Fruit fly (Drosophila melanogaster): Measurements from ENCODE around the gene Mcm10.

The Mcm10 gene

DNA sequence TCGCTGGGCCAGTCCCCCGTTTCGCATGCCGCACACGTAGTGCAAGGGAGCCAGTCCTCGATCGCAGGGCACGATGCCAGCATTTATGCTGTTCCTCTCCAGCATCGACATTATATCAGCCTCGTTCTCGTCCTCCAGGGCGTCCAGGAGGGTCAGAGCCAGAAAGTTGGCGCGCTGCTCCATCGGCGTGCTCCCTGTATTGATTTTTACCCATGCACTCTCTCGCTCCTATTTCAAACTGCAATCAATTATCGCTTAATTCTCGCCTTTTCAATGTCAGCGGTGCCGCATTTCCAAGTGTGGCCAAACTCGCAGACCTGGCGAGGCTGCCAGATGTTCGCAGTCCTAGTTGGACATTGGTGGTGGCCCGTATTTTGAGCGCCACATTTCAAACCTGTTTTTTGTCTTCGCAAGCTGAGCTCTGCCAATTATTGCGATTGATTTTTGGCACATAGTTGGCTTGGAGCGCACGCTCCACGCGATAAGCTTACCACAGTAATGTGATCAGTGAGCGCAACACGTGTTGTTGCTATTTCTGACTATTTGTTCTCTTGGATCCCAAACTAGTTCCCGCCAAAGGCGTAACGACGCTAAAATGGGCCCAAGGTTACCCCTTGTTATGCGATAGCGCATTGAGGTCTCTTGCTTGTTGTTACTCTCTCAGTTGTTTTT, 38.6 kb downstream of the Mcm10 start, which contains the start of gene CG8679 (continued):
- TF ChIP-seq unc-4 (GFP tag; IDR thresholded peaks at IDR 0.05; ENCODE audit: partially characterized antibody) (peak; percentile 49), tup (GFP tag; optimal IDR thresholded peaks at IDR 0.05) (no peak), CG16779 (GFP tag; IDR thresholded peaks at IDR 0.05) (no peak), Poxn (GFP tag; IDR thresholded peaks at IDR 0.05) (no peak), CG17186 (GFP tag; optimal IDR thresholded peaks at IDR 0.05) (peak; percentile 67), sqz (GFP tag; optimal IDR thresholded peaks at IDR 0.05) (no peak), sna (GFP tag; IDR thresholded peaks at IDR 0.05; ENCODE audit: partially characterized antibody) (no peak), CkIIα-i1 (GFP tag; IDR thresholded peaks at IDR 0.05) (no peak), tio (GFP tag; optimal IDR thresholded peaks at IDR 0.05) (no peak), hbn (GFP tag; IDR thresholded peaks at IDR 0.05; ENCODE audit: partially characterized antibody) (no peak), Chrac-16 (GFP tag; optimal IDR thresholded peaks at IDR 0.05) (no peak), Dip2 (GFP tag; IDR thresholded peaks at IDR 0.05) (no peak), CG8290 (GFP tag; optimal IDR thresholded peaks at IDR 0.05) (peak; percentile 28), CG8290 (tag; optimal IDR thresholded peaks at IDR 0.05) (peak in 1 of 2 experiments; percentile 55), scrt (GFP tag; optimal IDR thresholded peaks at IDR 0.05) (no peak), sim (GFP tag; IDR thresholded peaks at IDR 0.05) (no peak), Rx (GFP tag; IDR thresholded peaks at IDR 0.05) (no peak), slbo (GFP tag; IDR thresholded peaks at IDR 0.05) (no peak), lmd (GFP tag; IDR thresholded peaks at IDR 0.05) (no peak), kah (GFP tag; optimal IDR thresholded peaks at IDR 0.05) (no peak), CG11093 (GFP tag; IDR thresholded peaks at IDR 0.05) (no peak), schlank (tag; optimal IDR thresholded peaks at IDR 0.05) (peak; percentile 35), Atf6 (GFP tag; IDR thresholded peaks at IDR 0.05) (peak; percentile 10; the same call in 1 of the 2 replicates), ttk (GFP tag; IDR thresholded peaks at IDR 0.05) (no peak), da (GFP tag; optimal IDR thresholded peaks at IDR 0.05) (no peak), CG9797 (GFP tag; optimal IDR thresholded peaks at IDR 0.05) (peak; percentile 96), HLH4C (GFP tag; IDR thresholded peaks at IDR 0.05; ENCODE audit: partially characterized antibody) (peak; percentile 35; the same call in 1 of the 3 replicates), NC2β (GFP tag; optimal IDR thresholded peaks at IDR 0.05) (no peak), p53 (GFP tag; optimal IDR thresholded peaks at IDR 0.05) (no peak), CG9932 (GFP tag; IDR thresholded peaks at IDR 0.05) (0 out of 2 replicates have a peak, but pooled peaks have one; percentile 25), cad (GFP tag; optimal IDR thresholded peaks at IDR 0.05) (no peak), CG5245 (GFP tag; optimal IDR thresholded peaks at IDR 0.05) (no peak), CG2202 (tag; optimal IDR thresholded peaks at IDR 0.05) (no peak), al (GFP tag; IDR thresholded peaks at IDR 0.05) (no peak), grau (tag; optimal IDR thresholded peaks at IDR 0.05) (no peak), B-H2 (GFP tag; optimal IDR thresholded peaks at IDR 0.05) (peak; percentile 31), CG10462 (GFP tag; optimal IDR thresholded peaks at IDR 0.05) (no peak), dpn (GFP tag; optimal IDR thresholded peaks at IDR 0.05) (no peak), CG34422 (GFP tag; IDR thresholded peaks at IDR 0.05) (no peak), wor (GFP tag; IDR thresholded peaks at IDR 0.05) (no peak), Dbx (GFP tag; IDR thresholded peaks at IDR 0.05) (no peak), Hand (GFP tag; optimal IDR thresholded peaks at IDR 0.05) (no peak), Lhr (GFP tag; optimal IDR thresholded peaks at IDR 0.05) (peak; percentile 78), Dfd (GFP tag; optimal IDR thresholded peaks at IDR 0.05) (no peak), bbx (GFP tag; IDR thresholded peaks at IDR 0.05; ENCODE audit: partially characterized antibody) (peak; percentile 29; the same call in 1 of the 2 replicates), CG8281 (tag; optimal IDR thresholded peaks at IDR 0.05) (no peak), CG7372 (GFP tag; IDR thresholded peaks at IDR 0.05) (no peak), CG15696 (tag; optimal IDR thresholded peaks at IDR 0.05) (no peak), Awh (GFP tag; IDR thresholded peaks at IDR 0.05) (no peak), CG17328 (GFP tag; IDR thresholded peaks at IDR 0.05) (0 out of 2 replicates have a peak, but pooled peaks have one; percentile 42), Sox102F (GFP tag; optimal IDR thresholded peaks at IDR 0.05) (no peak)
